Worm (Caenorhabditis elegans) whole organism, L1 larva: ENCODE results near the gene phf-33.

ENCODE experiments used
- C16A3.4 ChIP-seq: fragments of 150-350 bp; optimal IDR thresholded peaks from 2 replicates; lab custom pipeline; 2014; ENCODE audit warnings: missing biosample characterization, missing genetic modification characterization
- ama-1 ChIP-seq: fragments of 150-350 bp; optimal IDR thresholded peaks from 2 replicates; lab custom pipeline; 2014
- blmp-1 ChIP-seq: fragments of 150-350 bp; optimal IDR thresholded peaks from 2 replicates; lab custom pipeline; 2014; ENCODE audit warnings: missing biosample characterization, missing genetic modification characterization
- ceh-82 ChIP-seq, 3 experiments: fragments of 150-350 bp in 1 of 3; sonication (generic microtip) in 2 of 3; optimal IDR thresholded peaks; 2 replicates each; lab custom pipeline; 2014 to 2017; ENCODE audit warnings: missing biosample characterization in 3 of 3, missing genetic modification characterization in 3 of 3
- dpl-1 ChIP-seq, 3 experiments: fragments of 150-350 bp in 2 of 3; sonication (generic microtip) in 1 of 3; optimal IDR thresholded peaks; 2 replicates each; lab custom pipeline; 2014 to 2017; ENCODE audit warnings: missing biosample characterization in 3 of 3, missing genetic modification characterization in 3 of 3, missing genetic modification reagents in 3 of 3
- egl-13 ChIP-seq: sonication (generic microtip); optimal IDR thresholded peaks from 2 replicates; lab custom pipeline; 2016; ENCODE audit warnings: missing genotype, missing genetic modification reagents, missing genetic modification characterization, missing compliant biosample characterization
- egl-27 ChIP-seq, 2 experiments: fragments of 150-350 bp in 1 of 2; sonication (generic microtip); optimal IDR thresholded peaks; 3 replicates each; lab custom pipeline; 2017 to 2018; ENCODE audit warnings: missing biosample characterization in 2 of 2, missing genetic modification characterization in 2 of 2, missing genetic modification reagents in 2 of 2
- fkh-10 ChIP-seq: sonication (generic microtip); optimal IDR thresholded peaks from 2 replicates; lab custom pipeline; 2017; ENCODE audit warnings: missing biosample characterization, missing genetic modification reagents, missing genetic modification characterization
- hlh-4 ChIP-seq: sonication (generic microtip); optimal IDR thresholded peaks from 2 replicates; lab custom pipeline; 2016; ENCODE audit warnings: mild to moderate bottlenecking, missing genetic modification characterization, missing compliant biosample characterization
- lin-13 ChIP-seq: fragments of 150-350 bp; optimal IDR thresholded peaks from 2 replicates; lab custom pipeline; 2014; ENCODE audit warnings: missing biosample characterization, missing genetic modification reagents, missing genetic modification characterization
- lin-14 ChIP-seq: fragments of 200-800 bp; sonication (Bioruptor generic); optimal IDR thresholded peaks from 2 replicates; lab custom pipeline; 2018; ENCODE audit warnings: mild to moderate bottlenecking, missing genetic modification characterization, moderate library complexity, missing compliant biosample characterization
- lin-15B ChIP-seq: fragments of 150-350 bp; sonication (generic microtip); optimal IDR thresholded peaks from 3 replicates; lab custom pipeline; 2014; ENCODE audit warnings: missing biosample characterization, missing genetic modification characterization
- lin-35 ChIP-seq, 2 experiments: fragments of 150-350 bp; optimal IDR thresholded peaks; 2 replicates each; lab custom pipeline; 2014; ENCODE audit warnings: missing biosample characterization in 2 of 2, missing genetic modification characterization in 2 of 2, missing genetic modification reagents in 2 of 2
- lin-39 ChIP-seq: fragments of 150-350 bp; optimal IDR thresholded peaks from 2 replicates; lab custom pipeline; 2014; ENCODE audit warnings: missing biosample characterization, missing genetic modification reagents, missing genetic modification characterization
- mdl-1 ChIP-seq, 2 experiments: fragments of 150-350 bp; optimal IDR thresholded peaks; 2 replicates each; lab custom pipeline; 2014 to 2017; ENCODE audit warnings: missing biosample characterization in 2 of 2, missing genetic modification characterization in 2 of 2, inconsistent platforms in 1 of 2
- mef-2 ChIP-seq: fragments of 150-350 bp; optimal IDR thresholded peaks from 2 replicates; lab custom pipeline; 2014; ENCODE audit warnings: missing biosample characterization, missing genetic modification characterization
- mep-1 ChIP-seq: fragments of 150-350 bp; optimal IDR thresholded peaks from 2 replicates; lab custom pipeline; 2014; ENCODE audit warnings: missing biosample characterization, missing genetic modification characterization
- nhr-12 ChIP-seq: sonication (generic microtip); optimal IDR thresholded peaks from 2 replicates; lab custom pipeline; 2017; ENCODE audit warnings: missing biosample characterization, missing genetic modification characterization
- nhr-76 ChIP-seq: sonication (generic microtip); optimal IDR thresholded peaks from 2 replicates; lab custom pipeline; 2017; ENCODE audit warnings: missing biosample characterization, missing genetic modification characterization
- nhr-90 ChIP-seq: sonication (generic microtip); optimal IDR thresholded peaks from 2 replicates; lab custom pipeline; 2016; ENCODE audit warnings: mild to moderate bottlenecking, missing genetic modification characterization, missing compliant biosample characterization; ENCODE audit not compliant: poor library complexity
- pax-3 ChIP-seq: fragments of 200-800 bp; sonication (Bioruptor generic); optimal IDR thresholded peaks from 2 replicates; lab custom pipeline; 2018; ENCODE audit warnings: mild to moderate bottlenecking, missing genetic modification characterization, moderate library complexity, missing compliant biosample characterization
- rnt-1 ChIP-seq: sonication (generic microtip); optimal IDR thresholded peaks from 2 replicates; lab custom pipeline; 2016; ENCODE audit warnings: mild to moderate bottlenecking, missing genetic modification characterization, moderate library complexity, missing compliant biosample characterization
- skn-1 ChIP-seq: fragments of 150-350 bp; optimal IDR thresholded peaks from 2 replicates; lab custom pipeline; 2014; ENCODE audit warnings: missing biosample characterization, missing genetic modification characterization
- snpc-4 ChIP-seq: fragments of 150-350 bp; optimal IDR thresholded peaks from 2 replicates; lab custom pipeline; 2014; ENCODE audit warnings: missing biosample characterization, missing genetic modification characterization
- tbx-2 ChIP-seq: sonication (generic microtip); optimal IDR thresholded peaks from 2 replicates; lab custom pipeline; 2016; ENCODE audit warnings: missing genetic modification characterization, missing compliant biosample characterization
- vab-15 ChIP-seq: sonication (generic microtip); optimal IDR thresholded peaks from 2 replicates; lab custom pipeline; 2017; ENCODE audit warnings: missing genotype, mild to moderate bottlenecking, missing genetic modification characterization, missing compliant biosample characterization

phf-33 gene

DNA sequence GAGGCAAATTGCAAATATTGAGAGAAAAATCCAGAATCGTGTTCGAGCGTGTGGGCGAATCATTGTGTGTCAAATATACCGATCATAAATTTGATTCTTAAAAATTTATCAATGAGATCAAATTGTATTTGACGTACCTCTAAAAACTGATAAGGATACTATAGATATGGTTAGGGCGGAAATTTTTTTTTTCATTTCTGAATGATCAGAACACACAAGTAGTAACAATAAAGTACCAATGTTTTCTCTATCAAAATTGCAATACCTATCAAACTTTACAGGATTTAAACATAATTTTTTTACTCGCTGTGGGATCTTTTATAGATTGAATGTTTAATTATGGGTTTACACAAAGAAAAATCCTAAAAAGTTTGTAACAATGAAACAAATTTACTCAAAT, 46.5 kb downstream of the phf-33 start, which contains the start of gene bgnt-1.5:
bgnt-1.5 (minus strand) TSS at position 101 of the 400 bp plus-strand sequence.
- TF ChIP-seq skn-1 (tag; lab: Kevin White, UChicago): no peak
- TF ChIP-seq vab-15: no peak
- TF ChIP-seq nhr-12 (tag; lab: Kevin White, UChicago): no peak
- no peak for TF ChIP-seq C16A3.4
- no peak for TF ChIP-seq lin-15B (tag; lab: Kevin White, UChicago)
- no peak for TF ChIP-seq mef-2 (tag; lab: Kevin White, UChicago)
- TF ChIP-seq mdl-1 (tag; optimal IDR thresholded peaks at IDR 0.05; lab: Kevin White, UChicago): no peak
- no peak for TF ChIP-seq snpc-4 (tag; lab: Kevin White, UChicago)
- TF ChIP-seq lin-35 (GFP tag; optimal IDR thresholded peaks at IDR 0.05; lab: Kevin White, UChicago): no peak
- TF ChIP-seq ama-1 (lab: Kevin White, UChicago): no peak
- no peak for TF ChIP-seq egl-13 (tag; lab: Kevin White, UChicago)
- no peak for TF ChIP-seq fkh-10 (GFP tag; lab: Kevin White, UChicago)
- TF ChIP-seq dpl-1 (GFP tag; optimal IDR thresholded peaks at IDR 0.05; lab: Kevin White, UChicago): no peak

DNA sequence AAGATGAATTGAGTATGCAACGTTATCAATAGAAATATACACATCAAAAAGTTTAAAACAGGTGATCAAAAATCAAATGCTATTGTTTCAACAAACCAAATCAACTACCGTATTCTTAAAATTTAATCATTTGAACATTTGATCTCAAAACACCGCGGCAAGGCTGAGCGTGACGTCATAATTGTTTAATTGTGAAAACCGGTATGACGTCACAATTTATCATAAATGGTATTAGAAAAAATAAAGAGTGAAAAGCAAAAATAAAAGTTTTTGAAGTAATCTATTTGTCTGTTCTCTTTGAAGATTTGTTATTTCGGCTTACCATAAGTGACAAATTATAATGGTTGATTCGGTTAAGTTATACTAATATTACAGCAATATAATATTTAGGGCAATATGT, 51.0 kb downstream of the phf-33 start:
- TF ChIP-seq egl-27 (tag; optimal IDR thresholded peaks at IDR 0.05; lab: Kevin White, UChicago) (no peak), lin-39 (tag; lab: Kevin White, UChicago) (no peak), mep-1 (tag; lab: Kevin White, UChicago) (no peak), tbx-2 (tag; lab: Kevin White, UChicago) (no peak), rnt-1 (tag; lab: Kevin White, UChicago) (no peak), ceh-82 (tag; optimal IDR thresholded peaks at IDR 0.05; lab: Kevin White, UChicago) (no peak), nhr-90 (tag; lab: Kevin White, UChicago) (no peak), hlh-4 (tag; lab: Kevin White, UChicago) (no peak), nhr-76 (tag; lab: Kevin White, UChicago) (no peak), pax-3 (tag; lab: Kevin White, UChicago) (no peak), vab-15 (no peak)

DNA sequence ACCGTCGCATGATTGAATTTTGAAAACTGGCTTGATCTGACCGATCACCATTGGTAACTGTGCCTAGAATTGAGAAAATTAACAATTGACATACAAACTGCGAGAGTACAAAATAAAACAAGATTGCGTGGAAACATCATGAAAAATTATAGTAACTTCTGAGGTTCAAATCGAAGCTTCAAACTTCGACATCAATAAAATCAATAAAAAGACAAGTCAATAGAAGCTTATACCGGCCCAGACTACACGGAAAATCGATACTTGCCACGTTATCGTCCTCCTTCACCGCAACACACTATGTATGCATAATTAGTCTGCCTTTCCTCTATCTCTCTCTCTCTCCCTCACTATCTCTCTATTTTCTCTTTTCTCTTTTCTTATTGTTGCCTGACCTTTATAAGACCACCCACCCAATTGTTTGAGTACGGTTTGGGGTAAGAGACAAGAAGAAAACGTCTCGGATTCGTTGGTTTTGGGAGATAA, 52.1 kb downstream of the phf-33 start, which contains the start of gene skr-21:
skr-21 (minus strand) TSS at position 51 of the 483 bp plus-strand sequence.
- TF ChIP-seq lin-14 (GFP tag; lab: Kevin White, UChicago) (peak; percentile 6), blmp-1 (tag; lab: Kevin White, UChicago) (peak; percentile 76), lin-13 (GFP tag; lab: Kevin White, UChicago) (no peak), mep-1 (tag; lab: Kevin White, UChicago) (peak; percentile 46)
